Worm (Caenorhabditis elegans) whole organism, L4 larva: ENCODE measurements around the gene C28C12.1.

ENCODE experiments used
- F10B5.3 ChIP-seq: sonication (generic microtip); optimal IDR thresholded peaks from 2 replicates; lab custom pipeline; 2016; ENCODE audit warnings: mild to moderate bottlenecking, missing genetic modification characterization, missing compliant biosample characterization
- F26F4.8 ChIP-seq: fragments of 200-800 bp; sonication (Bioruptor generic); conservative IDR thresholded peaks from 2 replicates; pipeline ENCODE4 v1.3.6; 2022; ENCODE audit warnings: missing genetic modification characterization, missing compliant biosample characterization
- T26A8.4 ChIP-seq: fragments of 200-800 bp; sonication (Bioruptor generic); IDR thresholded peaks from 2 replicates; pipeline ENCODE4 v1.3.6; 2022; ENCODE audit warnings: missing genetic modification characterization, missing compliant biosample characterization
- Y105C5A.15 ChIP-seq: fragments of 200-800 bp; sonication (Bioruptor generic); IDR thresholded peaks from 2 replicates; pipeline ENCODE4 v1.3.6; 2022; ENCODE audit warnings: missing genetic modification characterization, missing compliant biosample characterization
- ZK337.2 ChIP-seq: fragments of 200-800 bp; sonication (Bioruptor generic); IDR thresholded peaks from 2 replicates; pipeline ENCODE4 v1.3.6; 2022; ENCODE audit warnings: missing genetic modification reagents, missing genetic modification characterization, missing compliant biosample characterization
- ZK546.5 ChIP-seq, 2 experiments: sonication (generic microtip); optimal IDR thresholded peaks; 2 replicates each; lab custom pipeline; 2017; ENCODE audit warnings: missing biosample characterization in 2 of 2, missing genetic modification characterization in 2 of 2
- aha-1 ChIP-seq: fragments of 150-350 bp; peaks from one replicate; lab custom pipeline; 2014; ENCODE audit warnings: missing biosample characterization, missing genetic modification characterization
- ama-1 ChIP-seq: fragments of 150-350 bp; optimal IDR thresholded peaks from 2 replicates; lab custom pipeline; 2014; ENCODE audit warnings: inconsistent platforms, mixed read lengths
- arid-1 ChIP-seq: fragments of 200-800 bp; sonication (Bioruptor generic); conservative IDR thresholded peaks from 2 replicates; pipeline ENCODE4 v1.3.6; 2022; ENCODE audit warnings: missing genetic modification reagents, missing genetic modification characterization, missing compliant biosample characterization
- attf-4 ChIP-seq: sonication (generic microtip); optimal IDR thresholded peaks from 3 replicates; lab custom pipeline; 2017; ENCODE audit warnings: missing biosample characterization, missing genetic modification characterization
- ceh-20 ChIP-seq: fragments of 200-800 bp; sonication (Bioruptor generic); IDR thresholded peaks from 2 replicates; pipeline ENCODE4 v1.3.6; 2022; ENCODE audit warnings: missing genetic modification reagents, missing genetic modification characterization, missing compliant biosample characterization
- ceh-32 ChIP-seq: sonication (generic microtip); optimal IDR thresholded peaks from 2 replicates; lab custom pipeline; 2016; ENCODE audit warnings: mild to moderate bottlenecking, missing genetic modification characterization, missing compliant biosample characterization; ENCODE audit not compliant: poor library complexity
- ceh-44 ChIP-seq: fragments of 200-800 bp; sonication (Bioruptor generic); IDR thresholded peaks from 2 replicates; pipeline ENCODE4 v1.3.6; 2022; ENCODE audit warnings: missing genetic modification reagents, missing genetic modification characterization, missing compliant biosample characterization
- ceh-62 ChIP-seq: sonication (generic microtip); optimal IDR thresholded peaks from 2 replicates; lab custom pipeline; 2017; ENCODE audit warnings: missing biosample characterization, missing genetic modification characterization
- ceh-82 ChIP-seq: sonication (generic microtip); optimal IDR thresholded peaks from 2 replicates; lab custom pipeline; 2017; ENCODE audit warnings: missing biosample characterization, missing genetic modification characterization
- daf-12 ChIP-seq: fragments of 150-350 bp; optimal IDR thresholded peaks from 2 replicates; lab custom pipeline; 2014; ENCODE audit warnings: missing biosample characterization, missing genetic modification reagents, missing genetic modification characterization
- daf-16 ChIP-seq, 3 experiments: sonication (generic microtip); optimal IDR thresholded peaks; 2 replicates each; lab custom pipeline; 2016 to 2017; ENCODE audit warnings: missing genetic modification characterization in 3 of 3, missing genetic modification reagents in 3 of 3, mild to moderate bottlenecking in 2 of 3, missing compliant biosample characterization in 2 of 3, missing biosample characterization in 1 of 3, moderate library complexity in 1 of 3
- daf-8 ChIP-seq: fragments of 200-800 bp; sonication (Bioruptor generic); IDR thresholded peaks from 2 replicates; pipeline ENCODE4 v1.3.6; 2022; ENCODE audit warnings: missing genetic modification characterization, missing compliant biosample characterization
- dmd-6 ChIP-seq: fragments of 200-800 bp; sonication (Bioruptor generic); IDR thresholded peaks from 2 replicates; pipeline ENCODE4 v1.3.6; 2022; ENCODE audit warnings: missing genetic modification reagents, missing genetic modification characterization, missing compliant biosample characterization
- dmd-8 ChIP-seq: fragments of 200-800 bp; sonication (Bioruptor generic); IDR thresholded peaks from 2 replicates; pipeline ENCODE4 v1.3.6; 2022; ENCODE audit warnings: missing genetic modification characterization, missing compliant biosample characterization
- dpl-1 ChIP-seq: fragments of 150-350 bp; optimal IDR thresholded peaks from 2 replicates; lab custom pipeline; 2014; ENCODE audit warnings: missing biosample characterization, missing genetic modification reagents, missing genetic modification characterization
- dve-1 ChIP-seq: sonication (generic microtip); optimal IDR thresholded peaks from 2 replicates; lab custom pipeline; 2017; ENCODE audit warnings: antibody characterized with exemption, mild to moderate bottlenecking, missing genetic modification characterization, missing compliant biosample characterization; ENCODE audit not compliant: insufficient read depth
- gei-8 ChIP-seq: fragments of 200-800 bp; sonication (Bioruptor generic); optimal IDR thresholded peaks from 2 replicates; lab custom pipeline; 2018; ENCODE audit warnings: mild to moderate bottlenecking, missing genetic modification characterization, missing compliant biosample characterization
- hif-1 ChIP-seq, 2 experiments: sonication (generic microtip); optimal IDR thresholded peaks; 2 replicates each; lab custom pipeline; 2016 to 2017; ENCODE audit warnings: missing compliant biosample characterization in 2 of 2, missing genetic modification characterization in 2 of 2, missing genetic modification reagents in 2 of 2, missing genotype in 2 of 2, mild to moderate bottlenecking in 1 of 2
- hlh-30 ChIP-seq: sonication (generic microtip); optimal IDR thresholded peaks from 2 replicates; lab custom pipeline; 2017; ENCODE audit warnings: antibody characterized with exemption, mild to moderate bottlenecking, missing genetic modification characterization, missing compliant biosample characterization; ENCODE audit not compliant: insufficient read depth
- jun-1 ChIP-seq: fragments of 150-350 bp; optimal IDR thresholded peaks from 2 replicates; lab custom pipeline; 2014; ENCODE audit warnings: missing biosample characterization, missing genetic modification reagents, missing genetic modification characterization
- lim-7 ChIP-seq: fragments of 200-800 bp; sonication (Bioruptor generic); IDR thresholded peaks from 2 replicates; pipeline ENCODE4 v1.3.6; 2022; ENCODE audit warnings: missing genetic modification characterization, missing compliant biosample characterization
- lin-1 ChIP-seq: fragments of 200-800 bp; sonication (Bioruptor generic); IDR thresholded peaks from 2 replicates; pipeline ENCODE4 v1.3.6; 2022; ENCODE audit warnings: missing genetic modification reagents, missing genetic modification characterization, missing compliant biosample characterization
- lin-15B ChIP-seq: fragments of 150-350 bp; sonication (generic microtip); optimal IDR thresholded peaks from 3 replicates; lab custom pipeline; 2014; ENCODE audit warnings: missing biosample characterization, missing genetic modification characterization
- lin-38 ChIP-seq: fragments of 200-800 bp; sonication (Bioruptor generic); IDR thresholded peaks from 2 replicates; pipeline ENCODE4 v1.3.6; 2022; ENCODE audit warnings: missing genetic modification reagents, missing genetic modification characterization, missing compliant biosample characterization
- lin-39 ChIP-seq: fragments of 150-350 bp; optimal IDR thresholded peaks from 2 replicates; lab custom pipeline; 2014; ENCODE audit warnings: missing biosample characterization, missing genetic modification reagents, missing genetic modification characterization
- lir-3 ChIP-seq: sonication (generic microtip); optimal IDR thresholded peaks from 2 replicates; lab custom pipeline; 2016; ENCODE audit warnings: mild to moderate bottlenecking, missing genetic modification characterization, missing compliant biosample characterization
- mdl-1 ChIP-seq, 2 experiments: fragments of 150-350 bp in 1 of 2; sonication (generic microtip) in 1 of 2; optimal IDR thresholded peaks; 2 replicates each; lab custom pipeline; 2014 to 2017; ENCODE audit warnings: missing biosample characterization in 2 of 2, missing genetic modification characterization in 2 of 2
- nhr-11 ChIP-seq: fragments of 150-350 bp; optimal IDR thresholded peaks from 2 replicates; lab custom pipeline; 2014; ENCODE audit warnings: missing biosample characterization, missing genetic modification characterization
- nhr-111 ChIP-seq: fragments of 200-800 bp; sonication (Bioruptor generic); optimal IDR thresholded peaks from 2 replicates; lab custom pipeline; 2018; ENCODE audit warnings: mild to moderate bottlenecking, missing genetic modification characterization, missing compliant biosample characterization
- nhr-237 ChIP-seq: sonication (generic microtip); optimal IDR thresholded peaks from 2 replicates; lab custom pipeline; 2017; ENCODE audit warnings: missing biosample characterization, missing genetic modification characterization
- nhr-25 ChIP-seq: sonication (generic microtip); optimal IDR thresholded peaks from 2 replicates; lab custom pipeline; 2017; ENCODE audit warnings: missing genetic modification characterization, mild to moderate bottlenecking, missing compliant biosample characterization, antibody characterized with exemption, moderate library complexity, borderline replicate concordance; ENCODE audit not compliant: insufficient read depth
- nhr-28 ChIP-seq: fragments of 150-350 bp; optimal IDR thresholded peaks from 2 replicates; lab custom pipeline; 2014; ENCODE audit warnings: missing biosample characterization, missing genetic modification characterization
- nhr-6 ChIP-seq: fragments of 150-350 bp; optimal IDR thresholded peaks from 2 replicates; lab custom pipeline; 2014; ENCODE audit warnings: missing biosample characterization, missing genetic modification characterization
- php-3 ChIP-seq: fragments of 200-800 bp; sonication (Bioruptor generic); IDR thresholded peaks from 2 replicates; pipeline ENCODE4 v1.3.6; 2022; ENCODE audit warnings: missing genetic modification reagents, missing genetic modification characterization, missing compliant biosample characterization
- rbr-2 ChIP-seq: sonication (generic microtip); optimal IDR thresholded peaks from 2 replicates; lab custom pipeline; 2016; ENCODE audit warnings: missing genotype, missing genetic modification characterization, missing compliant biosample characterization
- sdz-12 ChIP-seq: fragments of 200-800 bp; sonication (Bioruptor generic); optimal IDR thresholded peaks from 2 replicates; lab custom pipeline; 2018; ENCODE audit warnings: mild to moderate bottlenecking, missing genetic modification characterization, missing compliant biosample characterization
- set-16 ChIP-seq: fragments of 200-800 bp; sonication (Bioruptor generic); IDR thresholded peaks from 2 replicates; pipeline ENCODE4 v1.3.6; 2022; ENCODE audit warnings: missing genetic modification reagents, missing genetic modification characterization, missing compliant biosample characterization
- snpc-4 ChIP-seq: fragments of 150-350 bp; optimal IDR thresholded peaks from 2 replicates; lab custom pipeline; 2014; ENCODE audit warnings: missing biosample characterization, missing genetic modification characterization
- spr-1 ChIP-seq: sonication (generic microtip); optimal IDR thresholded peaks from 2 replicates; lab custom pipeline; 2016; ENCODE audit warnings: mild to moderate bottlenecking, missing genetic modification characterization, missing compliant biosample characterization
- unc-39 ChIP-seq: sonication (generic microtip); optimal IDR thresholded peaks from 2 replicates; lab custom pipeline; 2017; ENCODE audit warnings: missing biosample characterization, missing genetic modification characterization
- unc-62 ChIP-seq, 3 experiments: fragments of 150-350 bp in 1 of 3; sonication (generic microtip); optimal IDR thresholded peaks in 2 of 3; peaks in 1 of 3; 1 replicate in 1 of 3; 2 replicates in 2 of 3; lab custom pipeline; 2014 to 2017; ENCODE audit warnings: missing biosample characterization in 3 of 3, missing genetic modification characterization in 3 of 3, missing genetic modification reagents in 3 of 3, missing genotype in 1 of 3
- zfp-2 ChIP-seq: sonication (generic microtip); optimal IDR thresholded peaks from 2 replicates; lab custom pipeline; 2016; ENCODE audit warnings: mild to moderate bottlenecking, missing genetic modification characterization, missing compliant biosample characterization
- zip-11 ChIP-seq: fragments of 200-800 bp; sonication (Bioruptor generic); IDR thresholded peaks from 2 replicates; pipeline ENCODE4 v1.3.6; 2022; ENCODE audit warnings: missing genetic modification characterization, missing compliant biosample characterization
- zip-2 ChIP-seq: fragments of 150-350 bp; optimal IDR thresholded peaks from 2 replicates; lab custom pipeline; 2014; ENCODE audit warnings: missing biosample characterization, missing genetic modification characterization

The C28C12.1 gene

DNA sequence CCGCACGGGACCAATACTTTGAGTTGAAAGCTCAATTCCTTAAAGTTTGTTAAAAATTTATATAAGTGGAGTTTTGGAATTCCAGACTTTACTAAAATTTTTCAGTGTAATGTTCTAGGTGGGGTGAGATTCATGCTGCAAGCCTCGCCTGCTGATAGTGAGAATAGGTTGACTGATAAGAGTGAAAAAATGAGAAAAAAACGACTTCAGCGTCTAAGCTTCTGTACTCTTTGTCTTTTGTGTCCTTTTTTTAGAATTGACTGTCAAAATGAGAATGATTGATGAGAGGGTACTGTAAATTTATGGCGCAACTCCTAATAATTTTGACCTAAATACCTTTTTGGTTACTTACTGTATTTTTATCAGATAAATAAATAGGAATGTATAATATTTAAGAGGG is 32.7 kb downstream of the C28C12.1 start (continued):
- no peak for TF ChIP-seq ceh-82 (tag; lab: Kevin White, UChicago)
- TF ChIP-seq F10B5.3, result no peak
- TF ChIP-seq Y105C5A.15, result no peak
- no peak for TF ChIP-seq arid-1 (GFP tag; lab: Robert Waterston, UW)
- no peak for TF ChIP-seq aha-1 (tag; lab: Kevin White, UChicago)
- peak; percentile 53 for TF ChIP-seq dmd-6 (GFP tag; lab: Robert Waterston, UW)
- no peak for TF ChIP-seq attf-4 (tag; lab: Kevin White, UChicago)
- TF ChIP-seq dpl-1 (GFP tag; lab: Kevin White, UChicago), result no peak
- TF ChIP-seq ceh-20 (GFP tag; lab: Robert Waterston, UW), result peak; percentile 82
- no peak for TF ChIP-seq mdl-1 (tag; optimal IDR thresholded peaks at IDR 0.05; lab: Kevin White, UChicago)
- no peak for TF ChIP-seq daf-16 (GFP tag; optimal IDR thresholded peaks at IDR 0.05; lab: Kevin White, UChicago)
- peak; percentile 24 for TF ChIP-seq daf-16 (tag; optimal IDR thresholded peaks at IDR 0.05; lab: Kevin White, UChicago)
- TF ChIP-seq daf-8 (GFP tag; lab: Robert Waterston, UW), result no peak
- no peak for TF ChIP-seq ZK546.5 (tag; optimal IDR thresholded peaks at IDR 0.05; lab: Kevin White, UChicago)
- TF ChIP-seq lir-3, result no peak
- peak; percentile 32 for TF ChIP-seq hlh-30
- TF ChIP-seq spr-1 (tag; lab: Kevin White, UChicago), result no peak
- no peak for TF ChIP-seq T26A8.4 (GFP tag; lab: Robert Waterston, UW)
- TF ChIP-seq lin-38 (GFP tag; lab: Robert Waterston, UW), result no peak
- TF ChIP-seq rbr-2 (tag; lab: Kevin White, UChicago), result no peak
- TF ChIP-seq zip-2, result no peak
- TF ChIP-seq jun-1, result no peak
- no peak for TF ChIP-seq ama-1
- no peak for TF ChIP-seq lin-39 (tag; lab: Kevin White, UChicago)
- no peak for TF ChIP-seq nhr-6
- TF ChIP-seq lin-15B (tag; lab: Kevin White, UChicago), result no peak
- no peak for TF ChIP-seq nhr-28 (tag; lab: Kevin White, UChicago)
- no peak for TF ChIP-seq nhr-11
- TF ChIP-seq zip-11 (GFP tag; lab: Robert Waterston, UW), result no peak
- peak; percentile 51 for TF ChIP-seq dve-1 (tag; lab: Kevin White, UChicago)
- TF ChIP-seq unc-62 (GFP tag; optimal IDR thresholded peaks at IDR 0.05 in 1 of 2; lab: Kevin White, UChicago), result no peak
- TF ChIP-seq unc-62 (tag; optimal IDR thresholded peaks at IDR 0.05; lab: Kevin White, UChicago), result no peak
- no peak for TF ChIP-seq snpc-4 (tag; lab: Kevin White, UChicago)
- no peak for TF ChIP-seq nhr-237
- TF ChIP-seq nhr-25 (tag; lab: Kevin White, UChicago), result no peak
- TF ChIP-seq zfp-2 (tag; lab: Kevin White, UChicago), result no peak
- TF ChIP-seq hif-1 (tag; optimal IDR thresholded peaks at IDR 0.05; lab: Kevin White, UChicago), result no peak
- TF ChIP-seq ceh-32 (tag; lab: Kevin White, UChicago), result no peak
- TF ChIP-seq nhr-111 (GFP tag; lab: Kevin White, UChicago), result no peak

DNA sequence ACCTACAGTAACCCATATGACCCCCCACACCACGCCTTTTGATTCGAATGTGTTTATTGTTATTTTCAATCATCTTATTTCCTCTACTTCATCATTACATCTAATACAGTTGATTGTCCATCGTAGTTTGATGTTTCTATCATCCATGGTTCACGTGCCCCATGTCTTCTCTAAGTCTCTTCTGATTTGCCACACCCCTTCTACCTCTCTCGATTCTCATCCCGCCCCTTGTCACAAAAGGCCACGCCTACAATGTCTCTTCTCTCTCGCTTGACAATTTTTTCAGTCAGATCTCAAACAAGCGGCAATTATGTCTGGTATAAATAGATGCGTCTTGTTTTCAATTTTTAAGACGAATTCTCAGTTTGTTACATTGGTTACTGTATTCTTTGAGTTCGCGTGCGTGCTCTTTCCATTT is 33.5 kb downstream of the C28C12.1 start:
- TF ChIP-seq F26F4.8 (GFP tag; lab: Robert Waterston, UW) (no peak), sdz-12 (GFP tag; lab: Kevin White, UChicago) (no peak), ama-1 (no peak), hlh-30 (peak; percentile 92), lin-15B (tag; lab: Kevin White, UChicago) (no peak), set-16 (GFP tag; lab: Robert Waterston, UW) (no peak), php-3 (GFP tag; lab: Robert Waterston, UW) (0 out of 2 replicates have a peak, but pooled peaks have one; percentile 12), ceh-44 (GFP tag; lab: Robert Waterston, UW) (no peak), ceh-62 (tag; lab: Kevin White, UChicago) (no peak), nhr-237 (no peak), gei-8 (GFP tag; lab: Kevin White, UChicago) (peak; percentile 8), dmd-8 (GFP tag; lab: Robert Waterston, UW) (no peak), unc-39 (tag; lab: Kevin White, UChicago) (no peak), ceh-20 (GFP tag; lab: Robert Waterston, UW) (peak; percentile 72), nhr-111 (GFP tag; lab: Kevin White, UChicago) (no peak), lir-3 (no peak), lim-7 (GFP tag; lab: Robert Waterston, UW) (no peak), ZK337.2 (GFP tag; lab: Robert Waterston, UW) (no peak), Y105C5A.15 (no peak), daf-12 (tag; lab: Kevin White, UChicago) (no peak), lin-1 (GFP tag; lab: Robert Waterston, UW) (peak; percentile 29; the same call in 1 of the 2 replicates), nhr-25 (tag; lab: Kevin White, UChicago) (no peak), dpl-1 (GFP tag; lab: Kevin White, UChicago) (peak; percentile 8), rbr-2 (tag; lab: Kevin White, UChicago) (no peak)
